Worm (Caenorhabditis elegans): ENCODE data around the gene smrd-1.
"Not testable (repeated sequence)": the region's sequence is repeated elsewhere in the genome, so short reads cannot be mapped to it uniquely, and the experiment has no call there.

The smrd-1 gene

DNA sequence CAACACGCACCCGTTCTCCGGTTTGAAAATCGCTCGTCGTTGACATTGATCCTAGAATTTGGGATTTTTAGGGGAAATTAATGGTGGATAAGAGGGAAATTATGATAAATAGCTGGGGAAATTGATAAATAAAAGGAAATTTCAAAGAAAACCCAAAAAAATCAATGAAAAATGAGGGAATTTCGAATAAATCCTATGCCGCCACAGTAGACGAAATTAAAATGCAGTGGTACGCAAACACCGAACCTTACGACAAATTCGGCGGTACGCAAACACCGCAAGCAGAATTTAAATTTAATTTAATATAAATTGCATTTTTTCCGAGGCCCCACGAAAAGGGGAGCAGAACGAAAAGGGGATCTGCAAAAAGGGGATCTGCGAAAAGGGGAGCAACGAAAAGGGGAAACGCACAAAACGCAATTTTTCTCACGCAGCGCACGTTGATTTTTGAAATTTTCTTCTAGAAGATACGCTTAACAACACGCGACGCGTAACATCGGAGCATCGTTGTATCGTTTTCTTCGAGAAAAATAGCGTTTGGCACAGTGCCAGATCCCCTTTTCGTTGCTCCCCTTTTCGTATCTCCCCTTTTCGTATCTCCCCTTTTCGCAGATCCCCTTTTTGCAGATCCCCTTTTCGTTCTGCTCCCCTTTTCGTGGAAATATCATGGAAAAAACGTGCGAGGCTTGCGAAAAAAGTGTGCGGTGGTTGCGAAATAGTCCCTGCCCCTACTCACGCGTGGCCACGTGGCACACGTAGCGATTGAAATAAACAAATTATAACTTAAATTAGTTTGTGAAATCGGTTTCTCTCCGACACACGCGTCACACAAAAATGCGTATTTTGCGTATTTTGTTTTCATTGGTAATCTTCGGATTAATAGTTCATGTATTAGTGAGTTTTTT, at the start of gene smrd-1, which contains the start of gene enu-3.1:
TSS of gene smrd-1 (minus strand) at position 51 of the 905 bp plus-strand sequence.
TSS of gene enu-3.1 (plus strand) at position 339 of the 905 bp plus-strand sequence.
- TF ChIP-seq unc-62 (GFP tag; optimal IDR thresholded peaks at IDR 0.05), result not testable (repeated sequence)

DNA sequence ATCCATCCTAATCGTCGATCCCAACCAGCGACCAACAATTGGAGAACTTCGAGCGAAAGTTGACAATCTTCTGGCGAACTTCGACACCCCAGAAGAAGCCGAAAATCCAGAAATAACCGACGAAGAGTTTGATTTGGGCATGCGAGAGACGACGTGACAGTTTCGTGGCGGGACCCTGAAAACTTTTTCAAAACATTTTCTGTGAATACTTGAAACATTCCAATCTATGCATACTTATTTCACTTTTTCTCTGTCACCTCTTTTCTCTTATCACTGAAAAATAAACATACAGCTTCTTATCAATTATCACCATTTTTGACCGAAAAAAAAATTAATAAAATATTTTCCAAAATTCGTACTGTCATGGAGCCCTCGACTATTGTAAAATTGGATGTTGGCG, 46.2 kb upstream of the smrd-1 start, which contains the start of gene D2045.8:
TSS of gene D2045.8 (plus strand) at position 301 of the 400 bp plus-strand sequence.
- TF ChIP-seq unc-62 (GFP tag; optimal IDR thresholded peaks at IDR 0.05), result no peak

DNA sequence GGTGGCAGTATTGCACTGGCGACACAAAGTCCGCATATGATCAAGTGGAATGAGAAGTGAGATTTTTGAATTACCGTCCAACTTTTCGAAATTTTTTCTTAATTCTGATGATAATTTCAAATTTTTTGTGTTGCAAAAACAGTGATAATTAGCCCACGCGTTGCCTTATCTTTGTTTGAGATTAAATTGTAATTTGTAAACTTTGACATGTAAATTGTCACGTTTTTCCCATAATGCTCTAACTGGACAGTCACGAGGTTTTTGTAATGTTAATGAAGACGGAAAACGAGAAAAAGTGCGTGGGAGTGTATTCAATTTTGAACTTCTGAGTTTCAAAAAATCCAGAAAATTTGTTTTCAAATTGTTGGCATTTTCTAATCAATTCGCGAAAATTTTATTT, 45.7 kb upstream of the smrd-1 start:
- no peak for TF ChIP-seq unc-62 (GFP tag; optimal IDR thresholded peaks at IDR 0.05)

DNA sequence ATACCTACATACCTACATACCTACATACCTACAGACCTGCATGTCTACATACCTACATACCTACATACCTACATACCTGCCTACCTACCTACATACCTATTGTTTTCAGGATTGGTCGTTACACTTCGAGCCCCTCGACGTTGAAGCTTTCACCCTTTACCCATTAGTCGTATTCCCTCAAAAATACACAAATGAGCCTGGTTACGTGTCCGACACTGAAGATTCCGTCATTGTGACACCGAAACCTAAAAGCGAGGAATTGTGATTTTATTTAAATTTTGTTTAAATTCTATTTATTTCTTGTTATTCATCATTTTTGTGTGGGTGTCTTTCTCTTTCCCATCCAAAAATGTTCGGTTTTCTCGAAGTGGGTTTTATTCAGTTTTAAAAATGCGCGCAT, 43.4 kb upstream of the smrd-1 start, which contains the start of gene D2045.7:
TSS of gene D2045.7 (plus strand) at position 301 of the 400 bp plus-strand sequence.
- no peak for TF ChIP-seq unc-62 (GFP tag; optimal IDR thresholded peaks at IDR 0.05)

DNA sequence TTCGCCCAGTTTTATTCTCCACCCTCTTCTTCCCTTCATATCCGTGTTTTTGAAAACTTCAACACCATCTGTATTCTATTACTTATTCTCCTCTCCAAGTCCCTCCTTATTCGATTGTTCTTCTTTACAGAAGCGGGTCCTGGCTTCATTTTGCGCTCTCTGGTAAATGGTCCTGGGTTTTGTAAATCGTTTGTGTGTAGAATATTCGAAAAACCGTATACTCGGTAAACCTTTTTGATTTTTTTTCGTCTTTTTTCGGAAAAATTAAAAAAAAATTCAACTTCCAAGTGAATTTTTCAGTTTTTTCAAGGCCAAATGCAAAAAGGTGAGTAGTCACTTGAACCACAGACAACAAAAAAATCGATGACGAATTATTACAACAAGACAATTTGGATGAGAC, 39.2 kb upstream of the smrd-1 start, which contains the start of gene D2045.9:
TSS of gene D2045.9 (plus strand) at position 301 of the 400 bp plus-strand sequence.
- no peak for TF ChIP-seq unc-62 (GFP tag; optimal IDR thresholded peaks at IDR 0.05)

DNA sequence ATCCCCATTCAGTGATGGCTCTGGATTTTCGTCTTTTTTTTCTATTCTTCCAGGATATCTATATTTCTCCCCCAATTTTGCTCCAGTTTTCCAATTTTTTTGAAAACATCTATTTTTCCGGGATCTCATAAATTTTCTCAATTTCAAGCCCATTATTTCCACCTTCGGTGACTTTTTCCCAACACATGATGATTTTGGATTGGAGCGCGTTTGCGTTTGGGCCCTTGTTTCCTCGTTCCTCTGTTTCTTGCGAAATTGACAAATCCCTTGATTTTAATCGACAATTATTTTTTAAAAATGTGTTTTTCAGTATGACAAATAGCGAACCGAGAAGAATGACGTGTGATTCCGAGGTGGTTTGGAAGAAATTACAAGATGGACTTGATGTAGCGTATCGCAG, 35.1 kb upstream of the smrd-1 start, which contains the start of gene cul-1:
TSS of gene cul-1 (plus strand) at position 311 of the 400 bp plus-strand sequence.
- TF ChIP-seq unc-62 (GFP tag; optimal IDR thresholded peaks at IDR 0.05), result no peak

DNA sequence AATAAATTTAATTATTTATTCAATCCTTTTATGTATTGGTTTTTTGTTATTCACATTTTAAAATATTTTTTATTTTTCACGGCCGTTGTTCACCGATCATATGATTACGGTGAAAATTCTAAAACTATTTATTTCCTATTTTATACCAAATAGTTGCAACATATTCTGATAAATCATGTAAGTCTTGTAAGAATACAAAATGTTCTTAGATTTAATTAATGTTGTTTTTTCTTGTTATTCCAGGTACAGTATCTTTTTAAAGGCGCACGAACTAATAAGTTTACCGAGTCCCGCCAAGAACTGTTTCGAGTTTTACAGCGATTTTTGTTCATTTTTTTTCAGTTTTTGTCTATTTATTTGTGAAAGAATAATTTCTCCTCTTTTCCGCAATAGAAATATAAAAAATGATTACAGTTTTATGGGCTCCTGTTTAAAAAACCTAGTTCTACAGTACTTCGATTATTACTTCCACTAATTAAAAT, 33.8 kb upstream of the smrd-1 start, which contains the start of gene D2045.5:
TSS of gene D2045.5 (minus strand) at position 51 of the 482 bp plus-strand sequence.
- no peak for TF ChIP-seq unc-62 (GFP tag; optimal IDR thresholded peaks at IDR 0.05)

DNA sequence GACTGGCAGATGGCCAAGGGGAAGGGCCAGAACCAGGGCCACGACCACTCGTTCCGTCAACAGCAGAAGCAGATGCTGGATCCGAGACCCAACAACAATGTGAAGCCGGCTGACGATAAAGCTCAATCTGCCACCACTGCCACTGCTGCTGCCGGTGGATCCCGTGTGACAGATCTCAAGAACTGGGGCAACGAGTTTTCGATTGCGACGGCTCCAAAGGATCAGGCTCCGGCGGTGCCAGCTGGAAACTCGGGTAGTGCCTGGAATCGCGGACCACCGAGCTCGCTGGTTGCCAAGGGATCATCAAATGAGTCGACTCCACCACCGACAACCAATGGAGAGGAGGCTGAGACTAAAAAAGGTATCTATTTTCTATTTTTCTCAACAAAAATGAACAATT, 28.7 kb upstream of the smrd-1 start:
- no peak for TF ChIP-seq unc-62 (GFP tag; optimal IDR thresholded peaks at IDR 0.05)

DNA sequence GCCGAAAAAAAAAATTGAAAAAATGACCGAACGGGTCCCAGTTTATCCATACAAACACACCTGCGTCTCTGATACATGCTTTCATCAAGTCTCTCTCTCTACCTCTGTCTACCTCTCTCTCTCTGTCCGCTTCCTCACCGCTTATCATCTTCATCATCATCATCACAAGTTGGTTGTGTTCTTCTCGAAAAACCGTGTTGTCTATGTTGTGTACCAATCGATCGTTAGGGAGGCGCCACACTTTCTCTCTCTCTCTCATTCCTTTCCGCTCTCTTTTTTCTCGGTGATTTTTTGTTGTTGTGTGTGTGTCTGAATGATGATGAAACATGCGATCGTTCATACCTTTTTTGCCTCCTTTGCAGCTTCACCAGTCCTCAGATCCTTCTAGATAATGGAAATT, 27.9 kb upstream of the smrd-1 start:
- TF ChIP-seq unc-62 (GFP tag; optimal IDR thresholded peaks at IDR 0.05), result no peak

DNA sequence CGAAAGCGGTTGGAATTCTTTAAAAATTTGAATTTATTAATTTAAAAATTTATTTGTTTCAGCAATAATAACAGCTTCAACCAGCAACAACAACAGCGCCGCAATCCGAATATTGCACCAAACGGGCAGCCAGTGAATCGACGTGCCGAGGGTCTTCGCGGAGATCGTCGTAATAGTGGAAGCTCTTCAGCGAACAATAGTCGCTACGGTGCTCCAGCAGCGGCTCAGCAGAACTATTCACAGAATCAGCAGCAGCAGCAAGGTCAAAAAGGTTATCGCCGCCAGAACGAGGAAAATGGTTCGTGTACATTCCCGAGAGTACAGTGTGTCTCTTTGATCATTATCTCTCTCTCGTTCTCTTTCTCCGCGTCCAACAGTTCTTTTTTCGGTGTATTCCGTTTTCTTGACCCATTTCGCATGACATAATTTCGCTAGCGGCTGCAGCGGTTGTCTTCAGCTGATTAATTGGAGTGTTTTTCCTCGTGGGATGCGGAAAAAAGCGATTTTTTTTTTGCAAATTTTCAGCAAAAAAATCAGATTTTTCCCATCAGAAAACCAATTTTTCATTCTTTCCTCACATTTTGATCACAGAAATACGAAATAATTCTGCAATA, 27.3 kb upstream of the smrd-1 start:
- TF ChIP-seq unc-62 (GFP tag; optimal IDR thresholded peaks at IDR 0.05), result no peak

DNA sequence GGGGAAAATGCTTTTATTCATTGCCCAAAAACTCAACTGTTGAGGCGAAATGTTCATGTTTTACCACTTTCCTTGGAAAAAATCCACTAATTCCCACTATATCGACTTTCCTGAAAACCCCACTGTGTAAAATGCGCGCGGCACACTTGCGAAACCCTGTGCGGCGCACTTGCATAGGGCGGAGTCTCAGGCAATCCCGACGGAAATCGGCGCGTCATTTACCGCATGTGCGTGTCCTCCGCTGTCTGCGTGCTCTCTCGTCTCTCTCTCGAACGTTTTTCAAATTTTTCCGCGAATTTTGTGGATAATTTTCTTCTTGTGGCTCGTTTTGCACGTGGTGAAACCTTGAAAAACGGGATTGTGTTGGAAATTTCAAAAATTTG, 25.4 kb upstream of the smrd-1 start, which contains the start of gene atx-2:
TSS of gene atx-2 (plus strand) at position 226 of the 383 bp plus-strand sequence.
- no peak for TF ChIP-seq unc-62 (GFP tag; optimal IDR thresholded peaks at IDR 0.05)

DNA sequence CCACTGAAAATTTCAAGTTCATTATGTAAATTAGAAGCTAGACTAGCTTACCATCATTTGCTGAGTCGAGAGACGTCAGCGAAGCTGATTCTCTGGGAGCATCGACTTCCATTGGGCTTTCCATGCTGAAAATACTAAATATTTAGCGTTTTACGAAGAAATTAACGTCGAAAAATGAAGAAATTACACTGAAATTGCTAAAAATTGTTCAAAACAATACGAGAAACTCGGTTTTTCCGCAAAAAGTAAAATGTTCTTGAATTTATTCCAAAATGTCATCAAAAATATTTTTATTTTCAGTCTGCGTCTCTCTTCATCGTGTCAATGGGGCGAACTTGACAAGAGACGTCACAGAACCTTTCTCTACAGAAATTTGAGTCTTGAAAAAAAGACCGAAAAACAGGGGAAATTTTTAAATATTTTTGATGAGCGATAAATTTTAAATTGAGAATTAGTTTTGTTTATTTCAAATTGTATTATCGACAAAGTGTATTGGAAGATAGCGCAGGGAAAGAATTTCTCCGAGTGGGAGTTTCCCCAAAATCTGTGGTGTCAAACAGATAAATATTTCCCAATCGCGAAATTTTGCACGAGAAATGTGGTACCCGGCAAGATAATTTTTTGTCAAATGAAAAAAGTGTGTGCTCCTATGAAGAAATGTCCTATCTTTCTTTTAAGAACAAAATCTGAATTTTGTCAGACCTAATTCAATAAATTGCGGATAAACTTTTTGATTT, 24.8 kb upstream of the smrd-1 start, which contains the start of gene ecps-1:
TSS of gene ecps-1 (minus strand) at position 125 of the 737 bp plus-strand sequence.
- TF ChIP-seq unc-62 (GFP tag; optimal IDR thresholded peaks at IDR 0.05), result no peak

DNA sequence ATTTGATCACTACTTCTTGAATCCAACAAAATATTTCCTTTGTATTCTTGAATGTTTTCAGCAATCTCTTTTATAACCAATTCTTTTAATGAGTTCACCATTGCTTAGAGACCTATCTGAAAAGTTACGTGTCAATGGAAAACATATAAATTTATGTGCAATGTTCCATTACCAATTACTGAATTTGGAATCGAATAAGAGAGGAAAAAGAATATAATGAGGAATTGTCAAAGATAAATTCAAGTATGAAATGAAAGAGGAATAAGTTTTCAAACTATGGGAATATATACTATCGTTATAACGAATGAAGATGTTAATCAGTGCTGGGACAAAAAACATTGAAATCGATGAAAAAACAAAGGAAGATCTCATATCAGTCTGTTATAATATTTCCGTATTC, 15.2 kb upstream of the smrd-1 start, which contains the start of gene H04D03.4:
TSS of gene H04D03.4 (minus strand) at position 101 of the 400 bp plus-strand sequence.
- no peak for TF ChIP-seq unc-62 (GFP tag; optimal IDR thresholded peaks at IDR 0.05)

DNA sequence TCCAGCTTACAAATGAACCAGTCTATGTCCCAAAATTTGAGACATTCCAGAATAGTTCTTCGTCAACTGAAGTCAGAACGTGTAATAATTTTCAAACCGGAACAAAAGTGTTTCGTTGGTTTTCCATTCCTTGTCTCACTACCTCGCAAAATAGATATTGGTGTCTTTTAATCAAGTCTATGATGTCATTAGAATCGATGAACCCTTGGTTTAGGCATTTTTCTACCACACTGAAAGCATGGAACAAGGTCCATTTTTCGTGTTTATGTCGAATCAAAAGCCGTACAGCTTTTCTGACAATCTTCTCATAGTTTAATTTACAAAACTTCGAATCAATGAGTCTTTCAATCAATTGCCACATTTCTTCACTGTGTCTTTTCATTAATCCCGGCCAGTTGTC, 10.9 kb upstream of the smrd-1 start, which contains the start of gene H04D03.7:
TSS of gene H04D03.7 (minus strand) at position 101 of the 400 bp plus-strand sequence.
- TF ChIP-seq unc-62 (GFP tag; optimal IDR thresholded peaks at IDR 0.05), result no peak
